1 fruit fly cellular context compared by ENCODE assay signal in the genomic region with DNA sequence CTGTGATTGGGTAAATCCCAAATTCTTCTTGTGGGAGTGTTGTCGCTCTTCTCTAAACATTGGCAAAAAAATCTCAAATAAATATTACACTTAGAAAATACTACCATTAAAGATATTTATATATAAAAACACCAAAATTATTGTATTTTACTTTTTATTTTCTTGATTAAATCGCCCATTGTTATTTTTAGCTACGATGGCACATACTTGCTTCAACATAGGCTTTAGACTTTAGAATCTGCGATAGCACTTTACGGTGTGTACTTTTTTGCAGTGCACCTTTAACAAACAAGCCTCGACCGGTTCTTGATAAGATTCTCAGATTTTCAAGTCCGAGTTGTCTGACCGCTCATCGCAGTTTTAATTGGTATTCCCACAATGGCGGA.
TF ChIP-seq lines count a peak whose summit lies in the region.

A gene (plus strand): TSS at position 374 of the 386 bp plus-strand sequence.

TF ChIP-seq in whole organism, embryonic, 481 proteins besides CTCF, POLR2A, EP300 and RAD21 (continued from another document and continues in another):
- no peak for TF ChIP-seq CG11247 (GFP tag; IDR thresholded peaks at IDR 0.05; lab: Robert Waterston, UW)
- TF ChIP-seq HmgZ (tag; optimal IDR thresholded peaks at IDR 0.05; lab: Kevin White, UChicago): peak; percentile 25
- no peak for TF ChIP-seq gcm2 (GFP tag; optimal IDR thresholded peaks at IDR 0.05; lab: Kevin White, UChicago)
- no peak for TF ChIP-seq mld (GFP tag; IDR thresholded peaks at IDR 0.05; lab: Robert Waterston, UW; ENCODE audit: partially characterized antibody)
- TF ChIP-seq prd (optimal IDR thresholded peaks at IDR 0.05; lab: Kevin White, UChicago): no peak
- peak; percentile 77 for TF ChIP-seq prd (GFP tag; IDR thresholded peaks at IDR 0.05; lab: Robert Waterston, UW)
- no peak; the same call in 2 of the 3 replicates for TF ChIP-seq B-H1 (GFP tag; IDR thresholded peaks at IDR 0.05; lab: Robert Waterston, UW)
- peak; percentile 31 for TF ChIP-seq ac (GFP tag; optimal IDR thresholded peaks at IDR 0.05; lab: Kevin White, UChicago)
- TF ChIP-seq CG5245 (GFP tag; optimal IDR thresholded peaks at IDR 0.05; lab: Kevin White, UChicago): peak; percentile 69
- peak; percentile 69 for TF ChIP-seq CG10959 (GFP tag; IDR thresholded peaks at IDR 0.05; lab: Robert Waterston, UW)
- peak; percentile 67 for TF ChIP-seq bcd (GFP tag; optimal IDR thresholded peaks at IDR 0.05; lab: Kevin White, UChicago)
- peak; percentile 78 for TF ChIP-seq onecut (GFP tag; IDR thresholded peaks at IDR 0.05; lab: Robert Waterston, UW)
- no peak for TF ChIP-seq Dip2 (GFP tag; IDR thresholded peaks at IDR 0.05; lab: Robert Waterston, UW)
- TF ChIP-seq bigmax (GFP tag; optimal IDR thresholded peaks at IDR 0.05; lab: Kevin White, UChicago): peak; percentile 48
- TF ChIP-seq Camta (GFP tag; optimal IDR thresholded peaks at IDR 0.05; lab: Kevin White, UChicago): peak; percentile 51
- TF ChIP-seq sqz (GFP tag; optimal IDR thresholded peaks at IDR 0.05; lab: Kevin White, UChicago): peak; percentile 65
- TF ChIP-seq CG6254 (GFP tag; optimal IDR thresholded peaks at IDR 0.05; lab: Kevin White, UChicago): peak; percentile 64
- no peak for TF ChIP-seq schlank (tag; optimal IDR thresholded peaks at IDR 0.05; lab: Kevin White, UChicago)
- no peak for TF ChIP-seq CG8089 (GFP tag; optimal IDR thresholded peaks at IDR 0.05; lab: Kevin White, UChicago)
- TF ChIP-seq ab (GFP tag; optimal IDR thresholded peaks at IDR 0.05; lab: Kevin White, UChicago): peak; percentile 1
- TF ChIP-seq GATAe (GFP tag; conservative IDR thresholded peaks at IDR 0.05; lab: Robert Waterston, UW): no peak
- TF ChIP-seq CG13123 (GFP tag; optimal IDR thresholded peaks at IDR 0.05; lab: Kevin White, UChicago): no peak
- peak; percentile 78 for TF ChIP-seq sisA (GFP tag; IDR thresholded peaks at IDR 0.05; lab: Robert Waterston, UW)
- no peak for TF ChIP-seq CG16863 (GFP tag; optimal IDR thresholded peaks at IDR 0.05; lab: Kevin White, UChicago)
- TF ChIP-seq Lpt (GFP tag; optimal IDR thresholded peaks at IDR 0.05; lab: Kevin White, UChicago): no peak
- peak; percentile 26 for TF ChIP-seq kay (GFP tag; optimal IDR thresholded peaks at IDR 0.05; lab: Kevin White, UChicago)
- TF ChIP-seq luna (GFP tag; optimal IDR thresholded peaks at IDR 0.05; lab: Kevin White, UChicago): no peak
- TF ChIP-seq pzg (GFP tag; optimal IDR thresholded peaks at IDR 0.05; lab: Kevin White, UChicago): no peak
- no peak for TF ChIP-seq pros (GFP tag; optimal IDR thresholded peaks at IDR 0.05; lab: Kevin White, UChicago)
- 0 out of 2 replicates have a peak, but pooled peaks have one; percentile 32 for TF ChIP-seq ranshi (GFP tag; IDR thresholded peaks at IDR 0.05; lab: Robert Waterston, UW)
- no peak for TF ChIP-seq CG7271 (tag; optimal IDR thresholded peaks at IDR 0.05; lab: Kevin White, UChicago)
- 0 out of 3 replicates have a peak, but pooled peaks have one; percentile 31 for TF ChIP-seq CG7357 (GFP tag; IDR thresholded peaks at IDR 0.05; lab: Robert Waterston, UW)
- TF ChIP-seq CG10979 (tag; optimal IDR thresholded peaks at IDR 0.05; lab: Kevin White, UChicago): peak; percentile 55
- TF ChIP-seq TFAM (GFP tag; optimal IDR thresholded peaks at IDR 0.05; lab: Kevin White, UChicago): no peak
- no peak for TF ChIP-seq sima (GFP tag; optimal IDR thresholded peaks at IDR 0.05; lab: Kevin White, UChicago)
- peak; percentile 59 for TF ChIP-seq CG17829 (tag; optimal IDR thresholded peaks at IDR 0.05; lab: Kevin White, UChicago)
- peak; percentile 43 for TF ChIP-seq CG18619 (GFP tag; optimal IDR thresholded peaks at IDR 0.05; lab: Kevin White, UChicago)
- TF ChIP-seq nau (GFP tag; optimal IDR thresholded peaks at IDR 0.05; lab: Kevin White, UChicago): no peak
- TF ChIP-seq NFAT (GFP tag; IDR thresholded peaks at IDR 0.05; lab: Robert Waterston, UW): 0 out of 2 replicates have a peak, but pooled peaks have one; percentile 11
- no peak for TF ChIP-seq CG17802 (tag; optimal IDR thresholded peaks at IDR 0.05; lab: Kevin White, UChicago)
- TF ChIP-seq Fer3 (tag; optimal IDR thresholded peaks at IDR 0.05; lab: Kevin White, UChicago): peak; percentile 77
- peak; percentile 75 for TF ChIP-seq Blimp-1 (GFP tag; optimal IDR thresholded peaks at IDR 0.05; lab: Kevin White, UChicago)
- TF ChIP-seq CG15514 (GFP tag; optimal IDR thresholded peaks at IDR 0.05; lab: Kevin White, UChicago): peak; percentile 68
- TF ChIP-seq sens (GFP tag; lab: Kevin White, UChicago): peak; percentile 52
- TF ChIP-seq CG4328 (GFP tag; optimal IDR thresholded peaks at IDR 0.05; lab: Kevin White, UChicago): no peak
- TF ChIP-seq tgo (GFP tag; IDR thresholded peaks at IDR 0.05; lab: Robert Waterston, UW): no peak
- TF ChIP-seq Sox102F (GFP tag; optimal IDR thresholded peaks at IDR 0.05; lab: Kevin White, UChicago): peak; percentile 25
- TF ChIP-seq CG2202 (tag; optimal IDR thresholded peaks at IDR 0.05; lab: Kevin White, UChicago): peak; percentile 45
- TF ChIP-seq inv (GFP tag; IDR thresholded peaks at IDR 0.05; lab: Robert Waterston, UW; ENCODE audit: partially characterized antibody): no peak
- no peak for TF ChIP-seq H2.0 (GFP tag; IDR thresholded peaks at IDR 0.05; lab: Robert Waterston, UW)
- 0 out of 2 replicates have a peak, but pooled peaks have one; percentile 17 for TF ChIP-seq esg (GFP tag; conservative IDR thresholded peaks at IDR 0.05; lab: Robert Waterston, UW)
- no peak for TF ChIP-seq CG30020 (tag; optimal IDR thresholded peaks at IDR 0.05; lab: Kevin White, UChicago)
- TF ChIP-seq CG32772 (GFP tag; IDR thresholded peaks at IDR 0.05; lab: Robert Waterston, UW): 0 out of 2 replicates have a peak, but pooled peaks have one; percentile 27
- TF ChIP-seq sc (optimal IDR thresholded peaks at IDR 0.05; lab: Kevin White, UChicago): no peak
- TF ChIP-seq sc (GFP tag; optimal IDR thresholded peaks at IDR 0.05; lab: Kevin White, UChicago): peak; percentile 7
- TF ChIP-seq gem (tag; optimal IDR thresholded peaks at IDR 0.05; lab: Kevin White, UChicago): peak; percentile 80
- TF ChIP-seq CG10147 (GFP tag; optimal IDR thresholded peaks at IDR 0.05; lab: Kevin White, UChicago): peak; percentile 87
- TF ChIP-seq PHDP (tag; optimal IDR thresholded peaks at IDR 0.05; lab: Kevin White, UChicago): peak; percentile 60
- no peak for TF ChIP-seq CG17612 (GFP tag; IDR thresholded peaks at IDR 0.05; lab: Robert Waterston, UW)
- no peak for TF ChIP-seq Doc2 (GFP tag; IDR thresholded peaks at IDR 0.05; lab: Robert Waterston, UW)
- TF ChIP-seq tup (GFP tag; optimal IDR thresholded peaks at IDR 0.05; lab: Kevin White, UChicago): no peak
- peak; percentile 67 for TF ChIP-seq tap (tag; optimal IDR thresholded peaks at IDR 0.05; lab: Kevin White, UChicago)
- no peak for TF ChIP-seq MTF-1 (GFP tag; optimal IDR thresholded peaks at IDR 0.05; lab: Kevin White, UChicago; ENCODE audit: borderline replicate concordance)
- peak; percentile 65; the same call in 2 of the 3 replicates for TF ChIP-seq CG11695 (GFP tag; IDR thresholded peaks at IDR 0.05; lab: Robert Waterston, UW)
- TF ChIP-seq nerfin-2 (GFP tag; IDR thresholded peaks at IDR 0.05; lab: Robert Waterston, UW; ENCODE audit: partially characterized antibody): no peak
- TF ChIP-seq CG7928 (GFP tag; optimal IDR thresholded peaks at IDR 0.05; lab: Kevin White, UChicago): no peak
- no peak for TF ChIP-seq Six4 (GFP tag; optimal IDR thresholded peaks at IDR 0.05; lab: Kevin White, UChicago)
- peak; percentile 22 for TF ChIP-seq CG12104 (GFP tag; optimal IDR thresholded peaks at IDR 0.05; lab: Kevin White, UChicago)
- no peak for TF ChIP-seq CG3838 (GFP tag; optimal IDR thresholded peaks at IDR 0.05; lab: Kevin White, UChicago)
- peak; percentile 65 for TF ChIP-seq croc (GFP tag; conservative IDR thresholded peaks at IDR 0.05; lab: Robert Waterston, UW)
- peak; percentile 43 for TF ChIP-seq CG12391 (tag; optimal IDR thresholded peaks at IDR 0.05; lab: Kevin White, UChicago)
- TF ChIP-seq CG10543 (GFP tag; optimal IDR thresholded peaks at IDR 0.05; lab: Kevin White, UChicago): peak; percentile 56
- TF ChIP-seq psq (GFP tag; optimal IDR thresholded peaks at IDR 0.05; lab: Kevin White, UChicago): no peak
- TF ChIP-seq ase (GFP tag; IDR thresholded peaks at IDR 0.05; lab: Robert Waterston, UW): no peak
- TF ChIP-seq CG31224 (GFP tag; IDR thresholded peaks at IDR 0.05; lab: Robert Waterston, UW): peak; percentile 58
- no peak for TF ChIP-seq odd (GFP tag; optimal IDR thresholded peaks at IDR 0.05; lab: Kevin White, UChicago)
- TF ChIP-seq corto (GFP tag; optimal IDR thresholded peaks at IDR 0.05; lab: Kevin White, UChicago): peak; percentile 92
- TF ChIP-seq CG8924 (tag; optimal IDR thresholded peaks at IDR 0.05; lab: Kevin White, UChicago): peak; percentile 36
- TF ChIP-seq Hr39 (optimal IDR thresholded peaks at IDR 0.05; lab: Kevin White, UChicago): no peak
- peak; percentile 53 for TF ChIP-seq CG13424 (tag; optimal IDR thresholded peaks at IDR 0.05; lab: Kevin White, UChicago)
- peak; percentile 43; the same call in 1 of the 2 replicates for TF ChIP-seq stc (GFP tag; IDR thresholded peaks at IDR 0.05; lab: Robert Waterston, UW)
- TF ChIP-seq klu (GFP tag; IDR thresholded peaks at IDR 0.05; lab: Robert Waterston, UW): peak; percentile 36; the same call in 1 of the 2 replicates
- TF ChIP-seq bab2 (GFP tag; optimal IDR thresholded peaks at IDR 0.05; lab: Kevin White, UChicago): peak; percentile 59
- TF ChIP-seq fu2 (GFP tag; optimal IDR thresholded peaks at IDR 0.05; lab: Kevin White, UChicago): no peak
- TF ChIP-seq Deaf1 (tag; optimal IDR thresholded peaks at IDR 0.05; lab: Kevin White, UChicago): peak; percentile 10
- no peak for TF ChIP-seq CkIIα-i1 (GFP tag; IDR thresholded peaks at IDR 0.05; lab: Robert Waterston, UW)
- TF ChIP-seq Atf-2 (GFP tag; optimal IDR thresholded peaks at IDR 0.05; lab: Kevin White, UChicago): no peak
- TF ChIP-seq CG1233 (GFP tag; optimal IDR thresholded peaks at IDR 0.05; lab: Kevin White, UChicago): peak; percentile 83
- TF ChIP-seq CG10274 (GFP tag; optimal IDR thresholded peaks at IDR 0.05; lab: Kevin White, UChicago): no peak
- no peak for TF ChIP-seq ato (GFP tag; IDR thresholded peaks at IDR 0.05; lab: Robert Waterston, UW; ENCODE audit: partially characterized antibody)
- TF ChIP-seq ind (GFP tag; optimal IDR thresholded peaks at IDR 0.05; lab: Kevin White, UChicago): peak; percentile 40
- TF ChIP-seq pb (GFP tag; optimal IDR thresholded peaks at IDR 0.05; lab: Kevin White, UChicago): no peak
- TF ChIP-seq CG6683 (GFP tag; optimal IDR thresholded peaks at IDR 0.05; lab: Kevin White, UChicago): peak; percentile 75
- no peak for TF ChIP-seq wor (GFP tag; IDR thresholded peaks at IDR 0.05; lab: Robert Waterston, UW)
- TF ChIP-seq CG12155 (GFP tag; optimal IDR thresholded peaks at IDR 0.05; lab: Kevin White, UChicago): peak; percentile 12
- TF ChIP-seq z (GFP tag; IDR thresholded peaks at IDR 0.05; lab: Robert Waterston, UW): no peak
- TF ChIP-seq Spps (tag; optimal IDR thresholded peaks at IDR 0.05; lab: Kevin White, UChicago): peak; percentile 71
- TF ChIP-seq ttk (GFP tag; IDR thresholded peaks at IDR 0.05; lab: Robert Waterston, UW): no peak
- peak; percentile 39; the same call in 1 of the 3 replicates for TF ChIP-seq ci (GFP tag; IDR thresholded peaks at IDR 0.05; lab: Robert Waterston, UW)
- TF ChIP-seq Med (GFP tag; lab: Kevin White, UChicago): peak; percentile 78
- peak; percentile 56; the same call in 2 of the 3 replicates for TF ChIP-seq CG17361 (GFP tag; IDR thresholded peaks at IDR 0.05; lab: Robert Waterston, UW)
- TF ChIP-seq CG14014 (GFP tag; IDR thresholded peaks at IDR 0.05; lab: Robert Waterston, UW): peak; percentile 57; the same call in 1 of the 2 replicates
- TF ChIP-seq CG8281 (tag; optimal IDR thresholded peaks at IDR 0.05; lab: Kevin White, UChicago): peak; percentile 49
- peak; percentile 83 for TF ChIP-seq Rfx (GFP tag; IDR thresholded peaks at IDR 0.05; lab: Robert Waterston, UW)
- peak; percentile 88 for TF ChIP-seq CG18599 (GFP tag; optimal IDR thresholded peaks at IDR 0.05; lab: Kevin White, UChicago)
- no peak for TF ChIP-seq ash1 (GFP tag; optimal IDR thresholded peaks at IDR 0.05; lab: Kevin White, UChicago)
- no peak for TF ChIP-seq stwl (tag; optimal IDR thresholded peaks at IDR 0.05; lab: Kevin White, UChicago)
- TF ChIP-seq peb (GFP tag; IDR thresholded peaks at IDR 0.05; lab: Robert Waterston, UW): no peak
- peak; percentile 60; the same call in 2 of the 3 replicates for TF ChIP-seq zfh1 (GFP tag; IDR thresholded peaks at IDR 0.05; lab: Robert Waterston, UW)
- no peak for TF ChIP-seq CG33213 (GFP tag; optimal IDR thresholded peaks at IDR 0.05; lab: Kevin White, UChicago)
- TF ChIP-seq amos (GFP tag; IDR thresholded peaks at IDR 0.05; lab: Robert Waterston, UW; ENCODE audit: partially characterized antibody): no peak
- no peak for TF ChIP-seq CG16779 (GFP tag; IDR thresholded peaks at IDR 0.05; lab: Robert Waterston, UW)
- peak; percentile 40 for TF ChIP-seq CG8388 (GFP tag; optimal IDR thresholded peaks at IDR 0.05; lab: Kevin White, UChicago)
- no peak for TF ChIP-seq CG7786 (GFP tag; optimal IDR thresholded peaks at IDR 0.05; lab: Kevin White, UChicago)
- TF ChIP-seq CG9727 (GFP tag; optimal IDR thresholded peaks at IDR 0.05; lab: Kevin White, UChicago): peak; percentile 92
- peak; percentile 22 for TF ChIP-seq Chrac-16 (GFP tag; optimal IDR thresholded peaks at IDR 0.05; lab: Kevin White, UChicago)
- TF ChIP-seq HLH3B (GFP tag; IDR thresholded peaks at IDR 0.05; lab: Robert Waterston, UW): peak; percentile 65; the same call in 1 of the 2 replicates
- peak; percentile 77 for TF ChIP-seq HHEX (GFP tag; optimal IDR thresholded peaks at IDR 0.05; lab: Kevin White, UChicago)
- no peak for TF ChIP-seq CG2889 (GFP tag; IDR thresholded peaks at IDR 0.05; lab: Robert Waterston, UW)
- TF ChIP-seq Hmr (GFP tag; optimal IDR thresholded peaks at IDR 0.05; lab: Kevin White, UChicago): no peak
- no peak for TF ChIP-seq dan (GFP tag; IDR thresholded peaks at IDR 0.05; lab: Robert Waterston, UW)
- no peak for TF ChIP-seq Opbp (GFP tag; IDR thresholded peaks at IDR 0.05; lab: Robert Waterston, UW; ENCODE audit: partially characterized antibody)
- peak; percentile 70 to 87 for TF ChIP-seq bsh (GFP tag; optimal IDR thresholded peaks at IDR 0.05; lab: Kevin White, UChicago)
- TF ChIP-seq btn (GFP tag; optimal IDR thresholded peaks at IDR 0.05; lab: Kevin White, UChicago): no peak
- TF ChIP-seq CG7987 (GFP tag; optimal IDR thresholded peaks at IDR 0.05; lab: Kevin White, UChicago): no peak
- no peak for TF ChIP-seq pan (optimal IDR thresholded peaks at IDR 0.05; lab: Kevin White, UChicago)
- peak in 1 of 2 experiments; percentile 60 for TF ChIP-seq pan (GFP tag; optimal IDR thresholded peaks at IDR 0.05 in 1 of 2, IDR thresholded peaks at IDR 0.05 in 1 of 2)
